Worm (Caenorhabditis elegans): ENCODE data around the gene T12A7.6.

DNA sequence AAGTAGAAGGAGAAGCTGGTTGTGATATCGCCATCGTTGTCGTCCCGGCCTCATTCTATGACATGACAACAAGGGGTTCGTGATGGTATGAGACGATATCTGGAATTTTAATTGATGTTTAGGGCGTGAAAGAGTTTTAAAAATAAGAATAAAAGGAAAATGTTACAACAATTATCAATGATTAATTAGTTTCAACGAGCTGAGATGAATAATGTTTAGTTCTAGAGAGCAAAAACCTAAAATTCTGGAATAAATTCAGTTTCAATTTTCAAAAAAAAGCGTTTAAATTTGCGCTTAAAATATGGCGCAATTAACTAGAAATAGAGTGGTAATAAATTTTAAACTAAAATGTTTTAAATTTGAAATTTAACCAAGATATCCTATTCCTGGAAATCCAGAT lies 43.5 kb downstream of the T12A7.6 start, which contains the start of gene H01G02.3:
- TF ChIP-seq elt-3 (tag; optimal IDR thresholded peaks at IDR 0.05), result no peak
- no peak for TF ChIP-seq nhr-28 (tag; optimal IDR thresholded peaks at IDR 0.05)
- no peak for TF ChIP-seq ztf-11 (tag; optimal IDR thresholded peaks at IDR 0.05)
- TF ChIP-seq hlh-1 (tag; optimal IDR thresholded peaks at IDR 0.05), result no peak
- TF ChIP-seq lsy-2 (tag; optimal IDR thresholded peaks at IDR 0.05), result no peak
- TF ChIP-seq unc-62 (GFP tag; optimal IDR thresholded peaks at IDR 0.05), result no peak
- no peak for TF ChIP-seq nhr-12 (tag; optimal IDR thresholded peaks at IDR 0.05)
- TF ChIP-seq snpc-4 (tag; optimal IDR thresholded peaks at IDR 0.05), result no peak
- TF ChIP-seq pha-4 (tag; optimal IDR thresholded peaks at IDR 0.05), result no peak
- no peak for TF ChIP-seq blmp-1 (tag; optimal IDR thresholded peaks at IDR 0.05)
- TF ChIP-seq nhr-237 (tag; optimal IDR thresholded peaks at IDR 0.05), result no peak
- TF ChIP-seq ces-1 (GFP tag; optimal IDR thresholded peaks at IDR 0.05), result no peak

Measured in whole organism, mixed stage, embryonic.